Fruit fly (Drosophila melanogaster) S2 (cell line): ENCODE measurements around the gene CG31643.

ENCODE experiments used
- CG8478 ChIP-seq: fragments of >200 bp; optimal IDR thresholded peaks from 2 replicates; lab custom pipeline; 2018
- CTCF ChIP-seq, 2 experiments: fragments of >200 bp; optimal IDR thresholded peaks; 2 replicates each; lab custom pipeline; 2018

DNA sequence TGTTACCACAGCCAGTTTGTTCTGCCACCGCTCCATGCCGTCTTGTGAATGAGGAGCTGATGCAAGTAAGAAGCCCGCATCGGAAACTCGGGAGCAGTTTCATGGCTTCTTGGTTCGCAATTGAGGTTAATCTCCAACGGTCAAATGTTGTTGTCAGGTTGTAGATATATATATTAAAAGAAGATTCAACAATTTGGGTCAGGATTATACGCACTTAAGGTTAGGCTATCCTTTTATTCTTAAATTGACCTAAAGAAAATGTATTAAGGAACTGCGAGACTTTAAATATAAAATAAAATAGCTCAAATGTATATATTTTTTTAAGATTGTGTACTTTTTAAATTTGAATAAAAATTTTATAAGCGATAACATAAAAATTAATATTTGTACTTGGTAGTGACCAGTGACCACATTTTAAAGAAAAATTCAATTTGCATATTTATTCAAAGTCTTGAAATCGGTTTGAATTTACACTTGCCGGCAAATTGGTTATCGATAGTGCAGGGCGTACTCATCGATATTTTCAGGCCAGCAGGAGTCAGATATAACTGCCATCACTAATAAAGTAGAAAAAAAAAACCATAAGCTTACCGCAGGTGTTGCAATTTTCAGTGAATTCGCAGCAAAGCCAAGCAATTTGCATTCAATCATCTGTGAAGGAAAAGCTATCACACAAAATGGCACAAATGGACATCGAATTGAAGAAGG, 30.8 kb downstream of the CG31643 start, which contains the start of the genes CG9150 and Pfdn1:
- TF ChIP-seq CG8478 (lab: Kevin White, UChicago) (no peak), CTCF (optimal IDR thresholded peaks at IDR 0.05; lab: Kevin White, UChicago) (no peak)
